Worm (Caenorhabditis elegans) whole organism, midembryonic: ENCODE data around the gene klp-3.

Source experiments
- med-1 ChIP-seq: sonication (generic microtip); optimal IDR thresholded peaks from 2 replicates; lab custom pipeline; 2017; ENCODE audit warnings: missing genetic modification characterization, mild to moderate bottlenecking, missing compliant biosample characterization, antibody characterized with exemption, missing genetic modification reagents; ENCODE audit not compliant: insufficient read depth
- ref-1 ChIP-seq: fragments of 200-800 bp; sonication (Bioruptor generic); conservative IDR thresholded peaks from 2 replicates; pipeline ENCODE4 v1.3.6; 2022; ENCODE audit warnings: missing genetic modification reagents, missing genetic modification characterization, missing compliant biosample characterization
- tab-1 ChIP-seq: fragments of 200-800 bp; sonication (Bioruptor generic); IDR thresholded peaks from 2 replicates; pipeline ENCODE4 v1.3.6; 2022; ENCODE audit warnings: missing genetic modification characterization, missing compliant biosample characterization
- ztf-23 ChIP-seq: fragments of 200-800 bp; sonication (Bioruptor generic); IDR thresholded peaks from 2 replicates; pipeline ENCODE4 v1.3.6; 2022; ENCODE audit warnings: missing genetic modification reagents, missing genetic modification characterization, missing compliant biosample characterization
- ztf-29 ChIP-seq: fragments of 200-800 bp; sonication (Bioruptor generic); IDR thresholded peaks from 2 replicates; pipeline ENCODE4 v1.3.6; 2022; ENCODE audit warnings: missing genetic modification reagents, missing genetic modification characterization, missing compliant biosample characterization

DNA sequence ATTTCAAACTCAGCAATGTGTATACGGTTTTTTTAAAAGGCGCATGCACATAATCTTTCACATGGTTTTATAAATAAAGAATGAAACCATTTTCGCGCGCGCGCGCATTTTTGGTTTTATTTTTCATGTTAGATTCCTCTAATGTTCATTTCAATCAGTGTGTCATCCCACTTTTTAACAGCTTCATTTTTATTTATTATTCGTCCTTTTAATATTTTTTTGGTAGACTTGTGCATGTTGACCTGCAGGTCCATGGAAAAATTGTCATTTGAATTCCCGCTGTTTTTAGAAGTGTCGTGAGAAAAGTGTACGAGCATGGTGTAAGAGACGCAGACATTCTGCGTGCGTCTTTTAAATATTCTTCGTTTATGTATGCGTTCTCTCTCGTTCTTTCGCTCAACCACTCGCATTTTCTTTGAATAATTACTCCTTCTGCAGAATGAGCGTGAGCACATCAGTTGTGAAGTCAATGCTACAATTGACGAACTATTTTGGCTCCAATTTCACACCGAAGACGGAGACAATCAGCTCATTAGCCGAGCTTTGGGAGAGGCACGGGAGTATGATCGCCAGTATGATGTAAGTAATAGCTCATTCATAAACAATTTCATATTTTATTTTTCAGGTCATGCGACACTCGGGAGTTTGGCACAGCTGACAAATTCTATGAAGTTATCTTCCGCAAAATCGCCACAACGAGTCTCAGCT lies 18.2 kb downstream of the klp-3 start, which contains the start of gene lin-5:
- no peak for TF ChIP-seq ztf-29 (GFP tag; lab: Robert Waterston, UW)
- no peak for TF ChIP-seq tab-1 (GFP tag; lab: Robert Waterston, UW)
- no peak for TF ChIP-seq med-1 (GFP tag; lab: Kevin White, UChicago)
- no peak for TF ChIP-seq ztf-23 (GFP tag; lab: Robert Waterston, UW)
- TF ChIP-seq ref-1, result no peak
